Worm (Caenorhabditis elegans) whole organism, L3 larva: Measurements from ENCODE around the gene srg-11.

ENCODE experiments used
- R02D3.7 ChIP-seq: fragments of 150-350 bp; optimal IDR thresholded peaks from 2 replicates; lab custom pipeline; 2014; ENCODE audit warnings: missing biosample characterization, missing genetic modification characterization
- ZK546.5 ChIP-seq: sonication (generic microtip); optimal IDR thresholded peaks from 2 replicates; lab custom pipeline; 2017; ENCODE audit warnings: missing biosample characterization, missing genetic modification characterization
- aly-2 ChIP-seq: fragments of 150-350 bp; optimal IDR thresholded peaks from 2 replicates; lab custom pipeline; 2014; ENCODE audit warnings: missing biosample characterization, missing genetic modification characterization
- ama-1 ChIP-seq: fragments of 150-350 bp; optimal IDR thresholded peaks from 2 replicates; lab custom pipeline; 2018
- ceh-16 ChIP-seq: sonication (generic microtip); optimal IDR thresholded peaks from 2 replicates; lab custom pipeline; 2017; ENCODE audit warnings: missing biosample characterization, missing genetic modification characterization
- ceh-28 ChIP-seq: fragments of 150-350 bp; optimal IDR thresholded peaks from 2 replicates; lab custom pipeline; 2014; ENCODE audit warnings: missing biosample characterization, missing genetic modification reagents, missing genetic modification characterization
- ceh-82 ChIP-seq: fragments of 150-350 bp; optimal IDR thresholded peaks from 2 replicates; lab custom pipeline; 2014; ENCODE audit warnings: missing biosample characterization, missing genetic modification characterization
- ceh-9 ChIP-seq: sonication (generic microtip); optimal IDR thresholded peaks from 2 replicates; lab custom pipeline; 2018; ENCODE audit warnings: missing biosample characterization, missing genetic modification characterization
- daf-12 ChIP-seq: fragments of 150-350 bp; optimal IDR thresholded peaks from 2 replicates; lab custom pipeline; 2014; ENCODE audit warnings: missing biosample characterization, missing genetic modification reagents, missing genetic modification characterization
- egl-27 ChIP-seq: sonication (generic microtip); optimal IDR thresholded peaks from 4 replicates; lab custom pipeline; 2017; ENCODE audit warnings: missing biosample characterization, missing genetic modification reagents, missing genetic modification characterization
- egl-5 ChIP-seq: fragments of 150-350 bp; optimal IDR thresholded peaks from 2 replicates; lab custom pipeline; 2017; ENCODE audit warnings: missing biosample characterization, missing genetic modification reagents, missing genetic modification characterization, inconsistent platforms
- elt-1 ChIP-seq: fragments of 150-350 bp; optimal IDR thresholded peaks from 2 replicates; lab custom pipeline; 2014; ENCODE audit warnings: missing biosample characterization, missing genetic modification characterization
- elt-2 ChIP-seq: sonication (generic microtip); optimal IDR thresholded peaks from 2 replicates; lab custom pipeline; 2016; ENCODE audit warnings: missing genetic modification reagents, mild to moderate bottlenecking, missing genetic modification characterization, missing compliant biosample characterization
- elt-3 ChIP-seq, 3 experiments: fragments of 150-350 bp in 1 of 3; sonication (generic microtip) in 2 of 3; optimal IDR thresholded peaks; 2 replicates in 2 of 3; 4 replicates in 1 of 3; lab custom pipeline; 2014 to 2017; ENCODE audit warnings: missing biosample characterization in 3 of 3, missing genetic modification characterization in 3 of 3
- eor-1 ChIP-seq, 2 experiments: fragments of 150-350 bp; optimal IDR thresholded peaks; 2 replicates each; lab custom pipeline; 2014 to 2018; ENCODE audit warnings: missing biosample characterization in 2 of 2, missing genetic modification characterization in 2 of 2
- fkh-10 ChIP-seq: sonication (generic microtip); optimal IDR thresholded peaks from 2 replicates; lab custom pipeline; 2017; ENCODE audit warnings: missing biosample characterization, missing genetic modification reagents, missing genetic modification characterization
- fkh-2 ChIP-seq: fragments of 150-350 bp; optimal IDR thresholded peaks from 2 replicates; lab custom pipeline; 2014; ENCODE audit warnings: missing biosample characterization, missing genetic modification reagents, missing genetic modification characterization
- fos-1 ChIP-seq: fragments of 150-350 bp; optimal IDR thresholded peaks from 2 replicates; lab custom pipeline; 2014; ENCODE audit warnings: missing biosample characterization, missing genetic modification characterization
- hmg-11 ChIP-seq: sonication (generic microtip); optimal IDR thresholded peaks from 2 replicates; lab custom pipeline; 2016; ENCODE audit warnings: missing genetic modification characterization, missing compliant biosample characterization
- jun-1 ChIP-seq: fragments of 150-350 bp; optimal IDR thresholded peaks from 2 replicates; lab custom pipeline; 2014; ENCODE audit warnings: missing biosample characterization, missing genetic modification reagents, missing genetic modification characterization
- lin-15B ChIP-seq: fragments of 150-350 bp; optimal IDR thresholded peaks from 2 replicates; lab custom pipeline; 2014; ENCODE audit warnings: missing biosample characterization, missing genetic modification characterization
- lin-39 ChIP-seq: fragments of 150-350 bp; optimal IDR thresholded peaks from 2 replicates; lab custom pipeline; 2018; ENCODE audit warnings: missing biosample characterization, missing genetic modification reagents, missing genetic modification characterization
- lsy-12 ChIP-seq: sonication (generic microtip); optimal IDR thresholded peaks from 2 replicates; lab custom pipeline; 2016; ENCODE audit warnings: mild to moderate bottlenecking, missing genetic modification characterization, missing compliant biosample characterization
- mdl-1 ChIP-seq: fragments of 150-350 bp; optimal IDR thresholded peaks from 2 replicates; lab custom pipeline; 2014; ENCODE audit warnings: missing biosample characterization, missing genetic modification characterization
- mml-1 ChIP-seq: fragments of 150-350 bp; sonication (generic microtip); optimal IDR thresholded peaks from 3 replicates; lab custom pipeline; 2014; ENCODE audit warnings: missing biosample characterization, missing genetic modification characterization
- nfya-1 ChIP-seq: sonication (generic microtip); optimal IDR thresholded peaks from 2 replicates; lab custom pipeline; 2017; ENCODE audit warnings: missing genetic modification characterization, mild to moderate bottlenecking, missing compliant biosample characterization, antibody characterized with exemption, moderate library complexity; ENCODE audit not compliant: insufficient read depth
- nhr-11 ChIP-seq: fragments of 150-350 bp; optimal IDR thresholded peaks from 2 replicates; lab custom pipeline; 2014; ENCODE audit warnings: missing biosample characterization, missing genetic modification characterization
- nhr-12 ChIP-seq: fragments of 150-350 bp; optimal IDR thresholded peaks from 2 replicates; lab custom pipeline; 2014; ENCODE audit warnings: missing biosample characterization, missing genetic modification characterization
- nhr-23 ChIP-seq: fragments of 150-350 bp; optimal IDR thresholded peaks from 2 replicates; lab custom pipeline; 2014; ENCODE audit warnings: missing biosample characterization, missing genetic modification reagents, missing genetic modification characterization
- nhr-237 ChIP-seq: fragments of 150-350 bp; optimal IDR thresholded peaks from 2 replicates; lab custom pipeline; 2014; ENCODE audit warnings: missing biosample characterization, missing genetic modification characterization
- nhr-25 ChIP-seq: sonication (generic microtip); optimal IDR thresholded peaks from 2 replicates; lab custom pipeline; 2017; ENCODE audit warnings: missing biosample characterization, missing genetic modification characterization
- nhr-28 ChIP-seq: fragments of 150-350 bp; optimal IDR thresholded peaks from 2 replicates; lab custom pipeline; 2014; ENCODE audit warnings: missing biosample characterization, missing genetic modification characterization
- nhr-43 ChIP-seq: sonication (generic microtip); optimal IDR thresholded peaks from 2 replicates; lab custom pipeline; 2016; ENCODE audit warnings: mild to moderate bottlenecking, missing genetic modification characterization, missing compliant biosample characterization; ENCODE audit not compliant: poor library complexity, severe bottlenecking
- nhr-67 ChIP-seq: fragments of 150-350 bp; optimal IDR thresholded peaks from 2 replicates; lab custom pipeline; 2014; ENCODE audit warnings: missing biosample characterization, missing genetic modification characterization
- nhr-76 ChIP-seq: fragments of 150-350 bp; sonication (generic microtip); optimal IDR thresholded peaks from 5 replicates; lab custom pipeline; 2014; ENCODE audit warnings: missing biosample characterization, missing genetic modification characterization
- nhr-77 ChIP-seq: fragments of 150-350 bp; optimal IDR thresholded peaks from 2 replicates; lab custom pipeline; 2014; ENCODE audit warnings: missing biosample characterization, missing genetic modification characterization
- pha-4 ChIP-seq: fragments of 150-350 bp; optimal IDR thresholded peaks from 2 replicates; lab custom pipeline; 2014; ENCODE audit warnings: missing biosample characterization, missing genetic modification reagents, missing genetic modification characterization
- pqm-1 ChIP-seq: fragments of 150-350 bp; optimal IDR thresholded peaks from 2 replicates; lab custom pipeline; 2017; ENCODE audit warnings: missing biosample characterization, missing genetic modification characterization, inconsistent platforms
- sea-2 ChIP-seq: fragments of 150-350 bp; sonication (generic microtip); optimal IDR thresholded peaks from 4 replicates; lab custom pipeline; 2014; ENCODE audit warnings: missing biosample characterization, missing genetic modification reagents, missing genetic modification characterization
- skn-1 ChIP-seq: fragments of 150-350 bp; optimal IDR thresholded peaks from 2 replicates; lab custom pipeline; 2014; ENCODE audit warnings: missing biosample characterization, missing genetic modification characterization
- snpc-4 ChIP-seq: fragments of 150-350 bp; optimal IDR thresholded peaks from 2 replicates; lab custom pipeline; 2014; ENCODE audit warnings: missing biosample characterization, missing genetic modification characterization
- tbx-2 ChIP-seq: sonication (generic microtip); optimal IDR thresholded peaks from 2 replicates; lab custom pipeline; 2016; ENCODE audit warnings: mild to moderate bottlenecking, missing genetic modification characterization, missing compliant biosample characterization
- unc-39 ChIP-seq: sonication (generic microtip); optimal IDR thresholded peaks from 4 replicates; lab custom pipeline; 2017; ENCODE audit warnings: missing biosample characterization, missing genetic modification characterization
- unc-62 ChIP-seq: fragments of 150-350 bp; sonication (generic microtip); optimal IDR thresholded peaks from 4 replicates; lab custom pipeline; 2014; ENCODE audit warnings: missing biosample characterization, missing genetic modification reagents, missing genetic modification characterization
- zag-1 ChIP-seq: fragments of 150-350 bp; optimal IDR thresholded peaks from 2 replicates; lab custom pipeline; 2014; ENCODE audit warnings: missing biosample characterization, missing genetic modification characterization
- ztf-11 ChIP-seq: fragments of 150-350 bp; optimal IDR thresholded peaks from 2 replicates; lab custom pipeline; 2014; ENCODE audit warnings: missing biosample characterization, missing genetic modification characterization
- ztf-4 ChIP-seq: fragments of 150-350 bp; optimal IDR thresholded peaks from 2 replicates; lab custom pipeline; 2014; ENCODE audit warnings: missing biosample characterization, missing genetic modification characterization

Gene srg-11

DNA sequence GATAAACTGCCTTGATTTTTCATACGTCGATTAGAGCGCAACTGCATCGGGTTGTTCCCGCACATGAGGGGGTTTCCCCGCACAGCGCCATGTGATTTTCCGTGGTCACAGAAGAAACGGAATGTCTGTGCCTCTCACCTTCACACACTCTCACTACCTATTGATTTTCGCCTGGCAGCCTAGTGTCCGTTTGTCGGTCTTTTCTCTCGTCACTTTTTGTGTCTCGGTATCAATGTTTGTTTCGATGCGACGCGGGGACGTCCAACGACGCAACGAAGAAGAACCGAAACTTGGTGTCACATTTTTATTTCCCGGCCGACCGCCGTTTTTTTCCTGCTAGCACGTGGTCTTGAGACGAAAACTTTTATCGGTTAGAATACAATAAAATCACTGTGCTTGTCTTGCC is 30.4 kb upstream of the srg-11 start:
- TF ChIP-seq nhr-12 (no peak), mdl-1 (peak; percentile 99), ZK546.5 (no peak), ztf-4 (peak; percentile 15), tbx-2 (tag; lab: Kevin White, UChicago) (peak; percentile 74), egl-27 (tag; lab: Kevin White, UChicago) (peak; percentile 35), unc-62 (GFP tag; lab: Kevin White, UChicago) (peak; percentile 56), ceh-9 (no peak), pha-4 (tag; lab: Kevin White, UChicago) (peak; percentile 94), ama-1 (lab: Kevin White, UChicago) (peak; percentile 30), skn-1 (tag; lab: Kevin White, UChicago) (no peak), aly-2 (tag; lab: Kevin White, UChicago) (no peak), pqm-1 (tag; lab: Kevin White, UChicago) (peak; percentile 98), nhr-77 (tag; lab: Kevin White, UChicago) (no peak), R02D3.7 (tag; lab: Kevin White, UChicago) (peak; percentile 64), nhr-28 (no peak), eor-1 (tag; optimal IDR thresholded peaks at IDR 0.05; lab: Kevin White, UChicago) (no peak), elt-1 (peak; percentile 25), hmg-11 (tag; lab: Kevin White, UChicago) (peak; percentile 81), fkh-2 (no peak), zag-1 (tag; lab: Kevin White, UChicago) (no peak), nhr-11 (tag; lab: Kevin White, UChicago) (peak; percentile 87), nhr-23 (peak; percentile 92), elt-2 (tag; lab: Kevin White, UChicago) (peak; percentile 96), snpc-4 (tag; lab: Kevin White, UChicago) (peak; percentile 83), unc-39 (tag; lab: Kevin White, UChicago) (no peak), nfya-1 (tag; lab: Kevin White, UChicago) (peak; percentile 90), ceh-16 (tag; lab: Kevin White, UChicago) (no peak), sea-2 (GFP tag; lab: Kevin White, UChicago) (peak; percentile 47), mml-1 (tag; lab: Kevin White, UChicago) (peak; percentile 24), nhr-67 (no peak), nhr-25 (tag; lab: Kevin White, UChicago) (peak; percentile 98), ceh-82 (no peak), fkh-10 (peak; percentile 49), fos-1 (tag; lab: Kevin White, UChicago) (peak; percentile 28), ztf-11 (no peak), nhr-76 (tag; lab: Kevin White, UChicago) (peak; percentile 21), nhr-237 (no peak), egl-5 (tag; lab: Kevin White, UChicago) (peak; percentile 88), lin-15B (tag; lab: Kevin White, UChicago) (peak; percentile 87), elt-3 (tag; optimal IDR thresholded peaks at IDR 0.05; lab: Kevin White, UChicago) (peak in 1 of 3 experiments; percentile 93), jun-1 (tag; lab: Kevin White, UChicago) (peak; percentile 93), nhr-43 (tag; lab: Kevin White, UChicago) (peak; percentile 93), daf-12 (no peak), lin-39 (tag; lab: Kevin White, UChicago) (peak; percentile 90), lsy-12 (tag; lab: Kevin White, UChicago) (peak; percentile 87), ceh-28 (tag; lab: Kevin White, UChicago) (peak; percentile 95)
